Worm (Caenorhabditis elegans) whole organism, L3 larva: Measurements from ENCODE around the gene amx-3.

Experiments
- R02D3.7 ChIP-seq: fragments of 150-350 bp; optimal IDR thresholded peaks from 2 replicates; lab custom pipeline; 2014; ENCODE audit warnings: missing biosample characterization, missing genetic modification characterization
- ceh-16 ChIP-seq: sonication (generic microtip); optimal IDR thresholded peaks from 2 replicates; lab custom pipeline; 2017; ENCODE audit warnings: missing biosample characterization, missing genetic modification characterization
- ceh-9 ChIP-seq: sonication (generic microtip); optimal IDR thresholded peaks from 2 replicates; lab custom pipeline; 2018; ENCODE audit warnings: missing biosample characterization, missing genetic modification characterization
- fos-1 ChIP-seq: fragments of 150-350 bp; optimal IDR thresholded peaks from 2 replicates; lab custom pipeline; 2014; ENCODE audit warnings: missing biosample characterization, missing genetic modification characterization
- nhr-237 ChIP-seq: fragments of 150-350 bp; optimal IDR thresholded peaks from 2 replicates; lab custom pipeline; 2014; ENCODE audit warnings: missing biosample characterization, missing genetic modification characterization
- nhr-28 ChIP-seq: fragments of 150-350 bp; optimal IDR thresholded peaks from 2 replicates; lab custom pipeline; 2014; ENCODE audit warnings: missing biosample characterization, missing genetic modification characterization
- nhr-76 ChIP-seq: fragments of 150-350 bp; sonication (generic microtip); optimal IDR thresholded peaks from 5 replicates; lab custom pipeline; 2014; ENCODE audit warnings: missing biosample characterization, missing genetic modification characterization
- pha-4 ChIP-seq: fragments of 150-350 bp; optimal IDR thresholded peaks from 2 replicates; lab custom pipeline; 2014; ENCODE audit warnings: missing biosample characterization, missing genetic modification reagents, missing genetic modification characterization
- skn-1 ChIP-seq: fragments of 150-350 bp; optimal IDR thresholded peaks from 2 replicates; lab custom pipeline; 2014; ENCODE audit warnings: missing biosample characterization, missing genetic modification characterization
- snpc-4 ChIP-seq: fragments of 150-350 bp; optimal IDR thresholded peaks from 2 replicates; lab custom pipeline; 2014; ENCODE audit warnings: missing biosample characterization, missing genetic modification characterization
- tbx-2 ChIP-seq: sonication (generic microtip); optimal IDR thresholded peaks from 2 replicates; lab custom pipeline; 2016; ENCODE audit warnings: mild to moderate bottlenecking, missing genetic modification characterization, missing compliant biosample characterization

DNA sequence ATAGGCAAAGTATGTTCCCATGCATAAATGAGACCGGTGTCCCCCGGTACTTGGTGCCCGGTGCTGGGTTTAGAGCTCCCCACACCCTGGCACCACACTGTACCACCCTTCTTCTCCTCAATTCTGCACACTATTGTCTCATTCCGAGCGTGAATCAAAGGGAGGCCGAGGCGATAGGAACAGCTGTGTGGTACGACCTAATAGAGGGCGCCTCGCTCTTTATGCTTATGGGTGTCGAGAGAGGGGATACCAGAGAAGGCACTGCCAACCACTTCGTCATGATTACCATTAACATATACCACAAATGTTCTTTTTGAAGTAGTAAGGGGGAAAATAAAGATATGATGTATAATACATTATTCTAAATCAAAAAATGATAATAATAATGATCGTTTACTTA is 32.9 kb downstream of the amx-3 start:
- TF ChIP-seq pha-4 (tag; lab: Kevin White, UChicago) (no peak), snpc-4 (tag; lab: Kevin White, UChicago) (no peak), tbx-2 (tag; lab: Kevin White, UChicago) (no peak), nhr-237 (tag; lab: Kevin White, UChicago) (no peak), fos-1 (tag; lab: Kevin White, UChicago) (no peak), skn-1 (tag; lab: Kevin White, UChicago) (no peak), ceh-16 (tag; lab: Kevin White, UChicago) (no peak), R02D3.7 (tag; lab: Kevin White, UChicago) (no peak), nhr-76 (no peak), nhr-28 (no peak), ceh-9 (tag; lab: Kevin White, UChicago) (no peak)
